Fruit fly (Drosophila melanogaster) whole organism, embryonic: ENCODE measurements around the gene CG3587.

ENCODE experiments used
- CG1024 ChIP-seq: fragments of 200-800 bp; sonication (Bioruptor generic); IDR thresholded peaks from 2 replicates; pipeline ENCODE4 v1.3.6; 2022; ENCODE audit warnings: missing biosample characterization, missing genetic modification characterization
- CG10565 ChIP-seq: fragments of 200-800 bp; sonication (Bioruptor generic); optimal IDR thresholded peaks from 3 replicates; lab custom pipeline; 2016; ENCODE audit warnings: missing biosample characterization, mild to moderate bottlenecking, missing genetic modification characterization
- CG11093 ChIP-seq: fragments of 200-800 bp; sonication (Bioruptor generic); IDR thresholded peaks from 3 replicates; pipeline ENCODE4 v1.3.6; 2022; ENCODE audit warnings: missing biosample characterization, missing genetic modification characterization
- CG11504 ChIP-seq: fragments of 200-800 bp; sonication (Bioruptor generic); optimal IDR thresholded peaks from 3 replicates; lab custom pipeline; 2019; ENCODE audit warnings: missing biosample characterization, mild to moderate bottlenecking, missing genetic modification characterization, moderate library complexity
- CG1602 ChIP-seq: fragments of 200-800 bp; sonication (Bioruptor generic); optimal IDR thresholded peaks from 3 replicates; lab custom pipeline; 2016; ENCODE audit warnings: missing biosample characterization, missing genetic modification characterization
- CG17359 ChIP-seq: fragments of 200-800 bp; sonication (Bioruptor generic); optimal IDR thresholded peaks from 3 replicates; lab custom pipeline; 2018; ENCODE audit warnings: missing biosample characterization, mild to moderate bottlenecking, missing genetic modification characterization, moderate library complexity
- CG17802 ChIP-seq: fragments of 200-800 bp; sonication (Bioruptor generic); optimal IDR thresholded peaks from 2 replicates; lab custom pipeline; 2018; ENCODE audit warnings: missing biosample characterization, mild to moderate bottlenecking, missing genetic modification characterization, moderate library complexity
- CG1832 ChIP-seq: fragments of 200-800 bp; sonication (Bioruptor generic); optimal IDR thresholded peaks from 2 replicates; lab custom pipeline; 2017; ENCODE audit warnings: missing biosample characterization, mild to moderate bottlenecking, missing genetic modification characterization, inconsistent platforms
- CG18619 ChIP-seq: fragments of 200-800 bp; sonication (Bioruptor generic); optimal IDR thresholded peaks from 3 replicates; lab custom pipeline; 2017; ENCODE audit warnings: missing biosample characterization, mild to moderate bottlenecking, missing genetic modification characterization
- CG2678 ChIP-seq: fragments of 200-800 bp; sonication (Bioruptor generic); optimal IDR thresholded peaks from 3 replicates; lab custom pipeline; 2019; ENCODE audit warnings: missing biosample characterization, mild to moderate bottlenecking, missing genetic modification characterization, moderate library complexity
- CG4282 ChIP-seq: fragments of 200-800 bp; sonication (Bioruptor generic); optimal IDR thresholded peaks from 2 replicates; lab custom pipeline; 2016; ENCODE audit warnings: missing biosample characterization, missing genetic modification characterization
- CG4820 ChIP-seq: fragments of 200-800 bp; sonication (Bioruptor generic); optimal IDR thresholded peaks from 3 replicates; lab custom pipeline; 2016; ENCODE audit warnings: missing biosample characterization, missing genetic modification characterization
- CG5953 ChIP-seq: fragments of 200-800 bp; sonication (Bioruptor generic); IDR thresholded peaks from 2 replicates; pipeline ENCODE4 v1.3.6; 2022; ENCODE audit warnings: missing biosample characterization, missing genetic modification characterization
- CG6791 ChIP-seq: fragments of 200-800 bp; sonication (Bioruptor generic); IDR thresholded peaks from 3 replicates; pipeline ENCODE4 v1.3.6; 2022; ENCODE audit warnings: missing biosample characterization, missing genetic modification characterization; ENCODE audit not compliant: partially characterized antibody
- CG7745 ChIP-seq: fragments of 200-800 bp; sonication (Bioruptor generic); optimal IDR thresholded peaks from 2 replicates; lab custom pipeline; 2018; ENCODE audit warnings: missing biosample characterization, mild to moderate bottlenecking, missing genetic modification characterization, moderate library complexity
- CG8388 ChIP-seq: fragments of 200-800 bp; sonication (Bioruptor generic); optimal IDR thresholded peaks from 2 replicates; lab custom pipeline; 2019; ENCODE audit warnings: missing biosample characterization, mild to moderate bottlenecking, missing genetic modification characterization, moderate library complexity
- CG9215 ChIP-seq: fragments of 200-800 bp; sonication (Bioruptor generic); IDR thresholded peaks from 2 replicates; pipeline ENCODE4 v1.3.6; 2022; ENCODE audit warnings: missing biosample characterization, missing genetic modification characterization
- Dek ChIP-seq: fragments of 200-800 bp; sonication (Bioruptor generic); optimal IDR thresholded peaks from 3 replicates; lab custom pipeline; 2019; ENCODE audit warnings: missing biosample characterization, mild to moderate bottlenecking, missing genetic modification characterization, moderate library complexity
- Elba2 ChIP-seq: fragments of 200-800 bp; sonication (Bioruptor generic); optimal IDR thresholded peaks from 3 replicates; lab custom pipeline; 2016; ENCODE audit warnings: missing biosample characterization, missing genetic modification characterization
- Gsc ChIP-seq: fragments of 200-800 bp; sonication (Bioruptor generic); IDR thresholded peaks from 2 replicates; pipeline ENCODE4 v1.3.6; 2022; ENCODE audit warnings: missing biosample characterization, missing genetic modification characterization
- Gug ChIP-seq: fragments of 200-800 bp; sonication (Bioruptor generic); IDR thresholded peaks from 4 replicates; pipeline ENCODE4 v1.3.6; 2022; ENCODE audit warnings: missing biosample characterization, missing genetic modification characterization
- HLH3B ChIP-seq: fragments of 200-800 bp; sonication (Bioruptor generic); IDR thresholded peaks from 2 replicates; pipeline ENCODE4 v1.3.6; 2022; ENCODE audit warnings: missing biosample characterization, missing genetic modification characterization
- Hmr ChIP-seq: fragments of 200-800 bp; sonication (Bioruptor generic); optimal IDR thresholded peaks from 3 replicates; lab custom pipeline; 2017; ENCODE audit warnings: mild to moderate bottlenecking, missing biosample characterization, missing genetic modification reagents, missing genetic modification characterization
- Lhr ChIP-seq: fragments of 200-800 bp; sonication (Bioruptor generic); optimal IDR thresholded peaks from 3 replicates; lab custom pipeline; 2017; ENCODE audit warnings: mild to moderate bottlenecking, missing biosample characterization, missing genetic modification reagents, missing genetic modification characterization
- Mes4 ChIP-seq: fragments of 200-800 bp; sonication (Bioruptor generic); optimal IDR thresholded peaks from 2 replicates; lab custom pipeline; 2016; ENCODE audit warnings: missing biosample characterization, missing genetic modification characterization
- Nf-YA ChIP-seq: fragments of 200-800 bp; sonication (Bioruptor generic); IDR thresholded peaks from 2 replicates; pipeline ENCODE4 v1.3.6; 2022; ENCODE audit warnings: missing biosample characterization, missing genetic modification characterization
- Nf-YB ChIP-seq: fragments of 200-800 bp; sonication (Bioruptor generic); optimal IDR thresholded peaks from 3 replicates; lab custom pipeline; 2019; ENCODE audit warnings: missing biosample characterization, mild to moderate bottlenecking, missing genetic modification characterization, moderate library complexity
- Nf-YC ChIP-seq: fragments of 200-800 bp; optimal IDR thresholded peaks from 3 replicates; lab custom pipeline; 2019; ENCODE audit warnings: missing biosample characterization, mild to moderate bottlenecking, missing genetic modification characterization, moderate library complexity
- Pdp1 ChIP-seq, 2 experiments: fragments of 200-800 bp; sonication (Bioruptor generic); optimal IDR thresholded peaks; 3 replicates each; lab custom pipeline; 2016; ENCODE audit warnings: missing biosample characterization in 2 of 2, missing genetic modification characterization in 2 of 2, mild to moderate bottlenecking in 1 of 2, moderate library complexity in 1 of 2
- Rfx ChIP-seq: fragments of 200-800 bp; sonication (Bioruptor generic); IDR thresholded peaks from 2 replicates; pipeline ENCODE4 v1.3.6; 2022; ENCODE audit warnings: missing biosample characterization, missing genetic modification characterization
- Sin3A ChIP-seq: fragments of >200 bp; optimal IDR thresholded peaks from 2 replicates; lab custom pipeline; 2018
- bsh ChIP-seq, 2 experiments: fragments of 200-800 bp; sonication (Bioruptor generic); optimal IDR thresholded peaks; 2 replicates each; lab custom pipeline; 2017 to 2018; ENCODE audit warnings: mild to moderate bottlenecking in 2 of 2, missing biosample characterization in 2 of 2, missing genetic modification characterization in 2 of 2, moderate library complexity in 1 of 2
- dmrt11E ChIP-seq: fragments of 200-800 bp; sonication (Bioruptor generic); optimal IDR thresholded peaks from 3 replicates; lab custom pipeline; 2018; ENCODE audit warnings: missing biosample characterization, mild to moderate bottlenecking, missing genetic modification characterization, moderate library complexity
- fd102C ChIP-seq: fragments of 200-800 bp; sonication (Bioruptor generic); optimal IDR thresholded peaks from 2 replicates; lab custom pipeline; 2018; ENCODE audit warnings: missing biosample characterization, mild to moderate bottlenecking, missing genetic modification characterization, moderate library complexity
- hb ChIP-seq: fragments of 200-800 bp; sonication (Bioruptor generic); IDR thresholded peaks from 3 replicates; pipeline ENCODE4 v1.3.6; 2022; ENCODE audit warnings: missing biosample characterization, missing genetic modification characterization; ENCODE audit not compliant: partially characterized antibody
- klu ChIP-seq: fragments of 200-800 bp; sonication (Bioruptor generic); IDR thresholded peaks from 2 replicates; pipeline ENCODE4 v1.3.6; 2022; ENCODE audit warnings: missing biosample characterization, missing genetic modification characterization
- kni ChIP-seq: fragments of 200-800 bp; sonication (Bioruptor generic); optimal IDR thresholded peaks from 3 replicates; lab custom pipeline; 2017; ENCODE audit warnings: mild to moderate bottlenecking, missing biosample characterization, missing genetic modification reagents, missing genetic modification characterization
- lilli ChIP-seq: fragments of 200-800 bp; sonication (Bioruptor generic); optimal IDR thresholded peaks from 3 replicates; lab custom pipeline; 2016; ENCODE audit warnings: missing biosample characterization, missing genetic modification characterization
- otp ChIP-seq: fragments of 200-800 bp; sonication (Bioruptor generic); IDR thresholded peaks from 3 replicates; pipeline ENCODE4, ENCODE4 v1.3.6; 2022; ENCODE audit warnings: missing biosample characterization, missing genetic modification characterization
- pho ChIP-seq: fragments of 200-800 bp; sonication (Bioruptor generic); optimal IDR thresholded peaks from 2 replicates; lab custom pipeline; 2016; ENCODE audit warnings: missing biosample characterization, missing genetic modification characterization
- phol ChIP-seq: fragments of 200-800 bp; sonication (Bioruptor generic); optimal IDR thresholded peaks from 3 replicates; lab custom pipeline; 2018; ENCODE audit warnings: missing biosample characterization, mild to moderate bottlenecking, missing genetic modification characterization, moderate library complexity
- pum ChIP-seq: fragments of 200-800 bp; sonication (Bioruptor generic); optimal IDR thresholded peaks from 2 replicates; lab custom pipeline; 2016; ENCODE audit warnings: missing biosample characterization, missing genetic modification characterization
- ro ChIP-seq: fragments of 200-800 bp; sonication (Bioruptor generic); IDR thresholded peaks from 2 replicates; pipeline ENCODE4 v1.3.6; 2022; ENCODE audit warnings: missing biosample characterization, missing genetic modification characterization
- sens-2 ChIP-seq: fragments of 200-800 bp; sonication (Bioruptor generic); IDR thresholded peaks from 2 replicates; pipeline ENCODE4 v1.3.6; 2022; ENCODE audit warnings: missing biosample characterization, missing genetic modification characterization
- sna ChIP-seq: fragments of 200-800 bp; sonication (Bioruptor generic); IDR thresholded peaks from 2 replicates; pipeline ENCODE4 v1.3.6; 2022; ENCODE audit warnings: missing biosample characterization, missing genetic modification characterization; ENCODE audit not compliant: partially characterized antibody
- sug ChIP-seq: fragments of 200-800 bp; optimal IDR thresholded peaks from 2 replicates; lab custom pipeline; 2019; ENCODE audit warnings: missing biosample characterization, mild to moderate bottlenecking, missing genetic modification characterization, moderate library complexity
- tap ChIP-seq: fragments of 200-800 bp; optimal IDR thresholded peaks from 3 replicates; lab custom pipeline; 2019; ENCODE audit warnings: missing biosample characterization, mild to moderate bottlenecking, missing genetic modification characterization, moderate library complexity
- tin ChIP-seq: fragments of 200-800 bp; sonication (Bioruptor generic); optimal IDR thresholded peaks from 3 replicates; lab custom pipeline; 2016; ENCODE audit warnings: missing biosample characterization, missing genetic modification characterization
- zfh1 ChIP-seq: fragments of 200-800 bp; sonication (Bioruptor generic); IDR thresholded peaks from 3 replicates; pipeline ENCODE4 v1.3.6; 2022; ENCODE audit warnings: missing biosample characterization, missing genetic modification characterization

Gene CG3587

dm6 chrX:1984175-1984973 lies 44.3 kb downstream of the CG3587 start (continued):
- TF ChIP-seq klu (GFP tag; lab: Robert Waterston, UW) (peak; percentile 59; the same call in 1 of the 2 replicates), sna (GFP tag; lab: Robert Waterston, UW) (no peak), tin (peak; percentile 30), phol (peak; percentile 86), fd102C (GFP tag; lab: Kevin White, UChicago) (no peak), bsh (GFP tag; optimal IDR thresholded peaks at IDR 0.05; lab: Kevin White, UChicago) (peak in 1 of 2 experiments; percentile 85), CG11504 (peak; percentile 85), tap (peak; percentile 62), CG7745 (no peak), CG1602 (peak; percentile 44), CG17802 (tag; lab: Kevin White, UChicago) (peak; percentile 49), lilli (GFP tag; lab: Kevin White, UChicago) (peak; percentile 70), CG18619 (GFP tag; lab: Kevin White, UChicago) (peak; percentile 75), Hmr (GFP tag; lab: Kevin White, UChicago) (peak; percentile 72), CG2678 (tag; lab: Kevin White, UChicago) (peak; percentile 88), dmrt11E (peak; percentile 16), Pdp1 (GFP tag; optimal IDR thresholded peaks at IDR 0.05; lab: Kevin White, UChicago) (peak; percentile 42 to 50), CG1024 (GFP tag; lab: Robert Waterston, UW) (no peak), Rfx (GFP tag; lab: Robert Waterston, UW) (peak; percentile 61), CG4820 (peak; percentile 58), kni (GFP tag; lab: Kevin White, UChicago) (no peak), Dek (peak; percentile 68), Nf-YA (GFP tag; lab: Robert Waterston, UW) (no peak), ro (peak; percentile 29; the same call in 1 of the 2 replicates), CG11093 (GFP tag; lab: Robert Waterston, UW) (peak; percentile 79; the same call in 2 of the 3 replicates), otp (GFP tag; lab: Robert Waterston, UW) (0 out of 3 replicates have a peak, but pooled peaks have one; percentile 29), CG10565 (no peak), zfh1 (GFP tag; lab: Robert Waterston, UW) (peak; percentile 77), hb (GFP tag; lab: Robert Waterston, UW) (no peak), Nf-YC (peak; percentile 55), HLH3B (peak; percentile 69), CG1832 (GFP tag; lab: Kevin White, UChicago) (no peak), Gsc (GFP tag; lab: Robert Waterston, UW) (peak; percentile 56), CG9215 (GFP tag; lab: Robert Waterston, UW) (peak; percentile 60), Mes4 (GFP tag; lab: Kevin White, UChicago) (peak; percentile 78), CG17359 (tag; lab: Kevin White, UChicago) (peak; percentile 77), Gug (GFP tag; lab: Robert Waterston, UW) (peak; percentile 82), Sin3A (lab: Kevin White, UChicago) (no peak), CG6791 (GFP tag; lab: Robert Waterston, UW) (no peak), sens-2 (peak; percentile 54; the same call in 1 of the 2 replicates), Nf-YB (GFP tag; lab: Kevin White, UChicago) (peak; percentile 27), Elba2 (GFP tag; lab: Kevin White, UChicago) (no peak), CG5953 (GFP tag; lab: Robert Waterston, UW) (peak; percentile 72; the same call in 1 of the 2 replicates), pum (peak; percentile 68), Lhr (peak; percentile 58), sug (tag; lab: Kevin White, UChicago) (peak; percentile 46), CG4282 (GFP tag; lab: Kevin White, UChicago) (no peak), CG8388 (GFP tag; lab: Kevin White, UChicago) (peak; percentile 80), pho (peak; percentile 73)
